Fruit fly (Drosophila melanogaster) whole organism, embryonic: ENCODE results near the gene CG9662.

Source experiments
- BEAF-32 ChIP-seq: fragments of 200-800 bp; sonication (Bioruptor generic); optimal IDR thresholded peaks from 3 replicates; lab custom pipeline; 2017; ENCODE audit warnings: missing biosample characterization, missing genetic modification characterization, mild to moderate bottlenecking, moderate library complexity, missing genetic modification reagents
- Bdp1 ChIP-seq: fragments of 200-800 bp; sonication (Bioruptor generic); optimal IDR thresholded peaks from 3 replicates; lab custom pipeline; 2016; ENCODE audit warnings: missing biosample characterization, missing genetic modification characterization
- CG10321 ChIP-seq: fragments of 200-800 bp; sonication (Bioruptor generic); IDR thresholded peaks from 2 replicates; pipeline ENCODE4 v1.3.6; 2022; ENCODE audit warnings: missing biosample characterization, missing genetic modification characterization
- CG10654 ChIP-seq: fragments of 200-800 bp; sonication (Bioruptor generic); optimal IDR thresholded peaks from 2 replicates; lab custom pipeline; 2016; ENCODE audit warnings: missing biosample characterization, missing genetic modification characterization
- CG12155 ChIP-seq: fragments of 200-800 bp; sonication (Bioruptor generic); optimal IDR thresholded peaks from 3 replicates; lab custom pipeline; 2016; ENCODE audit warnings: missing biosample characterization, missing genetic modification characterization
- CG12769 ChIP-seq: fragments of 200-800 bp; sonication (Bioruptor generic); optimal IDR thresholded peaks from 2 replicates; lab custom pipeline; 2019; ENCODE audit warnings: missing biosample characterization, mild to moderate bottlenecking, missing genetic modification characterization, moderate library complexity
- CG15696 ChIP-seq: fragments of 200-800 bp; sonication (Bioruptor generic); optimal IDR thresholded peaks from 2 replicates; lab custom pipeline; 2019; ENCODE audit warnings: missing biosample characterization, mild to moderate bottlenecking, missing genetic modification characterization, moderate library complexity
- CG16813 ChIP-seq: fragments of 200-800 bp; sonication (Bioruptor generic); IDR thresholded peaks from 3 replicates; pipeline ENCODE4 v1.3.6; 2022; ENCODE audit warnings: missing biosample characterization, missing genetic modification characterization; ENCODE audit not compliant: partially characterized antibody
- CG17612 ChIP-seq: fragments of 200-800 bp; sonication (Bioruptor generic); IDR thresholded peaks from 2 replicates; pipeline ENCODE4 v1.3.6; 2022; ENCODE audit warnings: missing biosample characterization, missing genetic modification characterization
- CG17829 ChIP-seq: fragments of 200-800 bp; optimal IDR thresholded peaks from 2 replicates; lab custom pipeline; 2019; ENCODE audit warnings: missing biosample characterization, mild to moderate bottlenecking, missing genetic modification characterization, moderate library complexity
- CG3065 ChIP-seq: fragments of 200-800 bp; sonication (Bioruptor generic); optimal IDR thresholded peaks from 2 replicates; lab custom pipeline; 2016; ENCODE audit warnings: missing biosample characterization, missing genetic modification characterization
- CG31365 ChIP-seq: fragments of 200-800 bp; sonication (Bioruptor generic); optimal IDR thresholded peaks from 2 replicates; lab custom pipeline; 2018; ENCODE audit warnings: missing biosample characterization, mild to moderate bottlenecking, missing genetic modification characterization
- CG32767 ChIP-seq: fragments of 200-800 bp; sonication (Bioruptor generic); IDR thresholded peaks from 2 replicates; pipeline ENCODE4 v1.3.6; 2022; ENCODE audit warnings: missing biosample characterization, missing genetic modification characterization
- CG33557 ChIP-seq: fragments of 200-800 bp; sonication (Bioruptor generic); optimal IDR thresholded peaks from 2 replicates; lab custom pipeline; 2019; ENCODE audit warnings: missing biosample characterization, mild to moderate bottlenecking, missing genetic modification characterization, moderate library complexity
- CG6272 ChIP-seq: fragments of 200-800 bp; sonication (Bioruptor generic); IDR thresholded peaks from 2 replicates; pipeline ENCODE4 v1.3.6; 2022; ENCODE audit warnings: missing biosample characterization, missing genetic modification characterization
- CG6813 ChIP-seq: fragments of 200-800 bp; sonication (Bioruptor generic); optimal IDR thresholded peaks from 2 replicates; lab custom pipeline; 2017; ENCODE audit warnings: missing biosample characterization, missing genetic modification characterization, mild to moderate bottlenecking, moderate library complexity, missing genetic modification reagents
- CG7357 ChIP-seq: fragments of 200-800 bp; sonication (Bioruptor generic); IDR thresholded peaks from 3 replicates; pipeline ENCODE4 v1.3.6; 2022; ENCODE audit warnings: missing biosample characterization, missing genetic modification characterization
- CG7786 ChIP-seq: fragments of 200-800 bp; sonication (Bioruptor generic); optimal IDR thresholded peaks from 2 replicates; lab custom pipeline; 2016; ENCODE audit warnings: missing biosample characterization, missing genetic modification characterization
- CkIIα-i1 ChIP-seq: fragments of 200-800 bp; sonication (Bioruptor generic); IDR thresholded peaks from 2 replicates; pipeline ENCODE4 v1.3.6; 2022; ENCODE audit warnings: missing biosample characterization, missing genetic modification characterization
- D ChIP-seq, 2 experiments: fragments of 200-800 bp in 1 of 2; fragments of >200 bp in 1 of 2; sonication (Bioruptor generic) in 1 of 2; optimal IDR thresholded peaks; 2 replicates in 1 of 2; 3 replicates in 1 of 2; lab custom pipeline; 2017; ENCODE audit warnings: mild to moderate bottlenecking in 1 of 2, missing biosample characterization in 1 of 2, missing genetic modification characterization in 1 of 2, missing genetic modification reagents in 1 of 2
- Ets97D ChIP-seq: fragments of 200-800 bp; sonication (Bioruptor generic); optimal IDR thresholded peaks from 3 replicates; lab custom pipeline; 2016; ENCODE audit warnings: missing biosample characterization, missing genetic modification characterization
- H15 ChIP-seq: fragments of 200-800 bp; sonication (Bioruptor generic); IDR thresholded peaks from 3 replicates; pipeline ENCODE4 v1.3.6; 2022; ENCODE audit warnings: missing biosample characterization, missing genetic modification characterization
- HLH4C ChIP-seq: fragments of 200-800 bp; sonication (Bioruptor generic); IDR thresholded peaks from 3 replicates; pipeline ENCODE4 v1.3.6; 2022; ENCODE audit warnings: missing biosample characterization, missing genetic modification characterization; ENCODE audit not compliant: partially characterized antibody
- MESR4 ChIP-seq: fragments of 200-800 bp; sonication (Bioruptor generic); optimal IDR thresholded peaks from 2 replicates; lab custom pipeline; 2018; ENCODE audit warnings: missing biosample characterization, mild to moderate bottlenecking, missing genetic modification characterization, moderate library complexity
- Oaz ChIP-seq: fragments of 200-800 bp; sonication (Bioruptor generic); IDR thresholded peaks from 2 replicates; pipeline ENCODE4 v1.3.6; 2022; ENCODE audit warnings: missing biosample characterization, missing genetic modification characterization
- Optix ChIP-seq: fragments of 200-800 bp; sonication (Bioruptor generic); IDR thresholded peaks from 3 replicates; pipeline ENCODE4 v1.3.6; 2022; ENCODE audit warnings: missing biosample characterization, missing genetic modification characterization
- PHDP ChIP-seq: fragments of 200-800 bp; sonication (Bioruptor generic); optimal IDR thresholded peaks from 3 replicates; lab custom pipeline; 2018; ENCODE audit warnings: missing biosample characterization, mild to moderate bottlenecking, missing genetic modification characterization, moderate library complexity
- Poxn ChIP-seq: fragments of 200-800 bp; sonication (Bioruptor generic); IDR thresholded peaks from 2 replicates; pipeline ENCODE4 v1.3.6; 2022; ENCODE audit warnings: missing biosample characterization, missing genetic modification characterization
- Ravus ChIP-seq: fragments of 200-800 bp; sonication (Bioruptor generic); IDR thresholded peaks from 2 replicates; pipeline ENCODE4 v1.3.6; 2022; ENCODE audit warnings: missing biosample characterization, missing genetic modification characterization
- Vsx1 ChIP-seq: fragments of 200-800 bp; sonication (Bioruptor generic); optimal IDR thresholded peaks from 2 replicates; lab custom pipeline; 2017; ENCODE audit warnings: missing biosample characterization, mild to moderate bottlenecking, missing genetic modification characterization, missing genetic modification reagents
- Xbp1 ChIP-seq: fragments of 200-800 bp; sonication (Bioruptor generic); optimal IDR thresholded peaks from 3 replicates; lab custom pipeline; 2016; ENCODE audit warnings: missing biosample characterization, mild to moderate bottlenecking, missing genetic modification characterization
- ab ChIP-seq: fragments of 200-800 bp; sonication (Bioruptor generic); optimal IDR thresholded peaks from 2 replicates; lab custom pipeline; 2016; ENCODE audit warnings: missing biosample characterization, missing genetic modification characterization
- chinmo ChIP-seq: fragments of 200-800 bp; sonication (Bioruptor generic); IDR thresholded peaks from 4 replicates; pipeline ENCODE4 v1.3.6; 2022; ENCODE audit warnings: missing biosample characterization, missing genetic modification characterization; ENCODE audit not compliant: partially characterized antibody
- dmrt11E ChIP-seq: fragments of 200-800 bp; sonication (Bioruptor generic); optimal IDR thresholded peaks from 3 replicates; lab custom pipeline; 2018; ENCODE audit warnings: missing biosample characterization, mild to moderate bottlenecking, missing genetic modification characterization, moderate library complexity
- gem ChIP-seq: fragments of 200-800 bp; sonication (Bioruptor generic); optimal IDR thresholded peaks from 2 replicates; lab custom pipeline; 2019; ENCODE audit warnings: missing biosample characterization, mild to moderate bottlenecking, missing genetic modification characterization, moderate library complexity
- klu ChIP-seq: fragments of 200-800 bp; sonication (Bioruptor generic); IDR thresholded peaks from 2 replicates; pipeline ENCODE4 v1.3.6; 2022; ENCODE audit warnings: missing biosample characterization, missing genetic modification characterization
- lov ChIP-seq, 2 experiments: fragments of 200-800 bp in 1 of 2; fragments of >200 bp in 1 of 2; sonication (Bioruptor generic) in 1 of 2; IDR thresholded peaks in 1 of 2; optimal IDR thresholded peaks in 1 of 2; 2 replicates in 1 of 2; 3 replicates in 1 of 2; pipeline versions ENCODE4 v1.3.6 to Lab custom; 2017 to 2022; ENCODE audit warnings: missing biosample characterization in 1 of 2, missing genetic modification characterization in 1 of 2
- luna ChIP-seq: fragments of 200-800 bp; sonication (Bioruptor generic); optimal IDR thresholded peaks from 2 replicates; lab custom pipeline; 2016; ENCODE audit warnings: missing biosample characterization, missing genetic modification characterization
- mirr ChIP-seq: fragments of 200-800 bp; sonication (Bioruptor generic); optimal IDR thresholded peaks from 3 replicates; lab custom pipeline; 2018; ENCODE audit warnings: missing biosample characterization, mild to moderate bottlenecking, missing genetic modification characterization
- nau ChIP-seq: fragments of 200-800 bp; sonication (Bioruptor generic); optimal IDR thresholded peaks from 3 replicates; lab custom pipeline; 2017; ENCODE audit warnings: missing biosample characterization, mild to moderate bottlenecking, missing genetic modification characterization, missing genetic modification reagents
- org-1 ChIP-seq: fragments of 200-800 bp; sonication (Bioruptor generic); optimal IDR thresholded peaks from 2 replicates; lab custom pipeline; 2017; ENCODE audit warnings: missing biosample characterization, missing genetic modification characterization
- psq ChIP-seq: fragments of 200-800 bp; sonication (Bioruptor generic); optimal IDR thresholded peaks from 2 replicates; lab custom pipeline; 2017; ENCODE audit warnings: missing biosample characterization, missing genetic modification characterization
- rib ChIP-seq: fragments of 200-800 bp; sonication (Bioruptor generic); IDR thresholded peaks from 2 replicates; pipeline ENCODE4 v1.3.6; 2022; ENCODE audit warnings: missing biosample characterization, missing genetic modification characterization
- run ChIP-seq: fragments of 200-800 bp; sonication (Bioruptor generic); optimal IDR thresholded peaks from 3 replicates; lab custom pipeline; 2018; ENCODE audit warnings: missing biosample characterization, mild to moderate bottlenecking, missing genetic modification characterization
- sc ChIP-seq, 3 experiments: fragments of >200 bp in 2 of 3; fragments of 200-800 bp in 1 of 3; sonication (Bioruptor generic) in 1 of 3; optimal IDR thresholded peaks; 2 replicates in 2 of 3; 3 replicates in 1 of 3; lab custom pipeline; 2017; ENCODE audit warnings: mild to moderate bottlenecking in 1 of 3, missing biosample characterization in 1 of 3, missing genetic modification characterization in 1 of 3, missing genetic modification reagents in 1 of 3
- schlank ChIP-seq: fragments of 200-800 bp; sonication (Bioruptor generic); optimal IDR thresholded peaks from 2 replicates; lab custom pipeline; 2018; ENCODE audit warnings: missing biosample characterization, mild to moderate bottlenecking, missing genetic modification characterization
- trh ChIP-seq: fragments of 200-800 bp; sonication (Bioruptor generic); optimal IDR thresholded peaks from 2 replicates; lab custom pipeline; 2016; ENCODE audit warnings: missing biosample characterization, missing genetic modification characterization
- vfl ChIP-seq: fragments of 200-800 bp; sonication (Bioruptor generic); optimal IDR thresholded peaks from 2 replicates; lab custom pipeline; 2016; ENCODE audit warnings: missing biosample characterization, missing genetic modification characterization
- vvl ChIP-seq: fragments of 200-800 bp; sonication (Bioruptor generic); IDR thresholded peaks from 2 replicates; pipeline ENCODE4 v1.3.6; 2022; ENCODE audit warnings: missing biosample characterization, missing genetic modification characterization

CG9662 gene

dm6 chr2L:3339420-3339819 is 37.1 kb downstream of the CG9662 start (continued):
- no peak for TF ChIP-seq CG15696 (tag; lab: Kevin White, UChicago)
- TF ChIP-seq CG7357 (GFP tag; lab: Robert Waterston, UW), result no peak
- TF ChIP-seq HLH4C (GFP tag; lab: Robert Waterston, UW), result no peak
- no peak for TF ChIP-seq Poxn (GFP tag; lab: Robert Waterston, UW)
- no peak for TF ChIP-seq dmrt11E (tag; lab: Kevin White, UChicago)
- TF ChIP-seq D (optimal IDR thresholded peaks at IDR 0.05; lab: Kevin White, UChicago), result no peak
- TF ChIP-seq D (GFP tag; optimal IDR thresholded peaks at IDR 0.05; lab: Kevin White, UChicago), result no peak
- TF ChIP-seq sc (optimal IDR thresholded peaks at IDR 0.05; lab: Kevin White, UChicago), result no peak
- TF ChIP-seq sc (GFP tag; optimal IDR thresholded peaks at IDR 0.05; lab: Kevin White, UChicago), result no peak
- no peak for TF ChIP-seq vfl (GFP tag; lab: Kevin White, UChicago)
- no peak for TF ChIP-seq CG31365
- TF ChIP-seq Bdp1 (GFP tag; lab: Kevin White, UChicago), result no peak
- no peak for TF ChIP-seq trh (GFP tag; lab: Kevin White, UChicago)
- no peak for TF ChIP-seq ab
- TF ChIP-seq run (tag; lab: Kevin White, UChicago), result no peak
- no peak for TF ChIP-seq CG6813 (GFP tag; lab: Kevin White, UChicago)
- peak; percentile 3 for TF ChIP-seq CG12769
- TF ChIP-seq CG33557 (GFP tag; lab: Kevin White, UChicago), result no peak
- TF ChIP-seq Oaz, result no peak
- TF ChIP-seq vvl, result peak; percentile 91
- no peak for TF ChIP-seq Vsx1 (GFP tag; lab: Kevin White, UChicago)
- TF ChIP-seq lov (optimal IDR thresholded peaks at IDR 0.05; lab: Kevin White, UChicago), result no peak
- TF ChIP-seq lov (GFP tag; IDR thresholded peaks at IDR 0.05; lab: Robert Waterston, UW), result 0 out of 3 replicates have a peak, but pooled peaks have one; percentile 13
- TF ChIP-seq Xbp1 (GFP tag; lab: Kevin White, UChicago), result no peak
- peak; percentile 50 for TF ChIP-seq CG32767 (GFP tag; lab: Robert Waterston, UW)
- TF ChIP-seq H15 (GFP tag; lab: Robert Waterston, UW), result no peak
- TF ChIP-seq luna (GFP tag; lab: Kevin White, UChicago), result no peak
- no peak for TF ChIP-seq PHDP (tag; lab: Kevin White, UChicago)
- no peak for TF ChIP-seq CG3065 (GFP tag; lab: Kevin White, UChicago)
- TF ChIP-seq org-1 (GFP tag; lab: Kevin White, UChicago), result no peak
- 0 out of 2 replicates have a peak, but pooled peaks have one; percentile 28 for TF ChIP-seq rib (GFP tag; lab: Robert Waterston, UW)
- 0 out of 2 replicates have a peak, but pooled peaks have one; percentile 10 for TF ChIP-seq CG6272 (GFP tag; lab: Robert Waterston, UW)
- no peak for TF ChIP-seq mirr (GFP tag; lab: Kevin White, UChicago)
- no peak for TF ChIP-seq CG17612 (GFP tag; lab: Robert Waterston, UW)
- no peak for TF ChIP-seq CkIIα-i1 (GFP tag; lab: Robert Waterston, UW)
- no peak for TF ChIP-seq BEAF-32 (GFP tag; lab: Kevin White, UChicago)
- TF ChIP-seq Ravus (GFP tag; lab: Robert Waterston, UW), result no peak
- TF ChIP-seq chinmo (GFP tag; lab: Robert Waterston, UW), result 0 out of 4 replicates have a peak, but pooled peaks have one; percentile 5
- TF ChIP-seq MESR4, result no peak
- TF ChIP-seq CG7786, result no peak
- peak; percentile 17; the same call in 1 of the 2 replicates for TF ChIP-seq klu (GFP tag; lab: Robert Waterston, UW)
- peak; percentile 91 for TF ChIP-seq CG10321 (GFP tag; lab: Robert Waterston, UW)
- no peak for TF ChIP-seq schlank (tag; lab: Kevin White, UChicago)
- no peak for TF ChIP-seq Ets97D (GFP tag; lab: Kevin White, UChicago)
- no peak for TF ChIP-seq CG10654 (GFP tag; lab: Kevin White, UChicago)
- no peak for TF ChIP-seq nau (GFP tag; lab: Kevin White, UChicago)
- TF ChIP-seq gem (tag; lab: Kevin White, UChicago), result no peak
- no peak for TF ChIP-seq CG12155 (GFP tag; lab: Kevin White, UChicago)
- no peak for TF ChIP-seq CG17829
- TF ChIP-seq Optix (GFP tag; lab: Robert Waterston, UW), result 0 out of 3 replicates have a peak, but pooled peaks have one; percentile 38
- no peak for TF ChIP-seq psq
- TF ChIP-seq CG16813 (GFP tag; lab: Robert Waterston, UW), result no peak
